Fruit fly (Drosophila melanogaster): ENCODE data around the gene gnu.

The gnu gene

DNA sequence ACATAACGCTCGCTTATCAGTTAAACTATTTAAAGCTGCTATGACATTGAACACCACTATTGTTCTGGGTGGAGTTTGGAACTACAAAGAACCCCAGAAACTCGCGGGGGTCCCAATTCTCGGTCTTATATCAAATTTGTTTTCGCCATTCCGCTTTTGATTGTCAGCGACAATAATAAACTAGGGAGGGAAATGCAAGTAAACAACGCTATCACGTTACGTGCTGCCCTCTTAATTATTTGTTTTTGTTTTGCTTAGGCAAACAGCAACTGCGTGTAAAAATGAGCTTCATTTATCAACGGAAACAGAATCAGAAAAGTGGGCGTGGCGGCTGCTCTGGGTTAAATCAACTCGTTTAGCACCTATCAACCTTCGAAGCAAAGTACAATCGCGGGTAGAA, 23.0 kb downstream of the gnu start:
- TF ChIP-seq CG5204 (GFP tag; optimal IDR thresholded peaks at IDR 0.05) = no peak
- TF ChIP-seq kay (GFP tag; ENCODE audit: borderline replicate concordance) = no peak
- TF ChIP-seq CG14711 (tag; optimal IDR thresholded peaks at IDR 0.05) = peak; percentile 58
- TF ChIP-seq CG7101 (tag; optimal IDR thresholded peaks at IDR 0.05) = peak; percentile 84
- peak; percentile 66 for TF ChIP-seq tj (GFP tag; optimal IDR thresholded peaks at IDR 0.05)
- peak; percentile 85 for TF ChIP-seq CG7045 (GFP tag; optimal IDR thresholded peaks at IDR 0.05)
- peak; percentile 93 for TF ChIP-seq CG12768 (GFP tag; optimal IDR thresholded peaks at IDR 0.05)
- peak; percentile 59 for TF ChIP-seq CG1620 (GFP tag; optimal IDR thresholded peaks at IDR 0.05)
- peak; percentile 69 for TF ChIP-seq CG11617 (GFP tag; optimal IDR thresholded peaks at IDR 0.05)
- peak; percentile 83 for TF ChIP-seq ovo (GFP tag; optimal IDR thresholded peaks at IDR 0.05)
- TF ChIP-seq cnc (optimal IDR thresholded peaks at IDR 0.05) = no peak
- peak; percentile 76 for TF ChIP-seq Crg-1 (GFP tag; optimal IDR thresholded peaks at IDR 0.05)
- TF ChIP-seq Mnt (GFP tag; optimal IDR thresholded peaks at IDR 0.05) = peak; percentile 76
- peak; percentile 41 for TF ChIP-seq toe (GFP tag; optimal IDR thresholded peaks at IDR 0.05)
- TF ChIP-seq pad (GFP tag; optimal IDR thresholded peaks at IDR 0.05) = peak; percentile 55
- TF ChIP-seq bab1 (GFP tag; optimal IDR thresholded peaks at IDR 0.05) = peak; percentile 31
- peak; percentile 85 for TF ChIP-seq CG33017 (tag; optimal IDR thresholded peaks at IDR 0.05)
- no peak for TF ChIP-seq Hr96 (GFP tag; optimal IDR thresholded peaks at IDR 0.05)
- peak; percentile 72 for TF ChIP-seq Clk (GFP tag; optimal IDR thresholded peaks at IDR 0.05)
- TF ChIP-seq cic (GFP tag; optimal IDR thresholded peaks at IDR 0.05) = peak; percentile 97

DNA sequence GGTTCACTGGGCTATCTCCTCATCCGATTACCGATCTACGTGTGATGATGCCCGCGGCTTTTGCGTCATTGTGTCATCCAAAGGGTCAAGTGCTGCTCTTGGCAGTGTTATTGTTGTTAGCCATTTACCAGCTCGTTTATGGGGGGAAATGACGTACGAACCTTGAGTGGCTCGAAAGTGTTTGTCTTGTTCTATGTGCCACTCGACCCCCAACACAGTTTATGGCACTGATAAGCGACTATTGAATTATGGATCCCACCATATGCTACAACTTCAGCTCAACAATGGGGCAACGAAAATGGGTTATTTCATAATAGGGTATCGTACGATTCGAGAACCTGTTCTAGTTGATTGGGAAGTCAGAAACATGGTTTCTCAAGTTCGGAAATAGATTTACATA, 23.9 kb downstream of the gnu start:
- TF ChIP-seq CG7045 (GFP tag; optimal IDR thresholded peaks at IDR 0.05) (no peak), CG12768 (GFP tag; optimal IDR thresholded peaks at IDR 0.05) (no peak), CG33017 (tag; optimal IDR thresholded peaks at IDR 0.05) (no peak), cic (GFP tag; optimal IDR thresholded peaks at IDR 0.05) (peak; percentile 17), CG1620 (GFP tag; optimal IDR thresholded peaks at IDR 0.05) (no peak)

DNA sequence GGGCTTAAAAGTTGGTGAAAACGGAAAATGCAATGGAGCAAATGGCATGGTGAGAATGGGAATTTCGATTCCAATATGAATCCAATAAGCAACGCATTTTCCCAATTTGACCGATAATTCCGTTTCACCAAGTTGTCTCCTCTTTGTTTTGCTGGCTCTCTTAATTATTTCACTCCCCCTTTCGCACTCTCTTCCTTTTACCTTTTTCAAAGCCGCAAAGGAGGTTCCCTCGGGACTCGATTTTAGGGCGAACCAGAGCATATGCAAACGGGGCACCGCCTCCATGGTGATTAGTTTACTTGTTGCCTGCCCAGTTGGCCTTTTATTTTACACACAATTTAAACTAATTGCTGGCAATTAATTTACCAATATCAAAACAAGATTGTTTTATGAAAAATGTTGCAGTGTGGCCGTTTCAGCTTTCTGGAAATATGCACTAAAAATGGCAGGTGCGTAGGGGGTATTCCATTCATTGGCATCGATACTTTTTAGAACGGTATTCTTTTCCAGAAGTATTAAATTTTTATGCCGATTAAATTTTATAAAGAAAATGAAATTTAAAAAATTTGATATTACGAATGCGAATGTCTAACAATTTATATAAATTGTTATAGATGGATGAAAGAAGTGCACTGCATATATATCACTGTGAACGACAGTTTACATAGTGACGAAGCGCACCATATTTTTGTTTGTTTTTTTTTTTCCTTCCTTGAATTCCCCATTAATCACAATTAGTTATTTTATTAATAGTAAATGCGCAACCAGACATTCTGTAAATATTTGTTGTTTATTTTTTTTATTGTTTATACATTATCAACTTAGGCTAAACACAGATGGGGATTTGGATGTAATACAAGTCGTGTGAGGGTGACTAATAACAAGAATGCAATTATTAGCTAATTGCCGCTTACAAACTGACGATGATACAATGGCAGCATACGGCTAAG, 27.2 kb downstream of the gnu start, which contains the start of gene mop:
mop (minus strand) TSS at position 419 of the 950 bp plus-strand sequence.
- TF ChIP-seq cic (GFP tag; optimal IDR thresholded peaks at IDR 0.05) = peak; percentile 4
- TF ChIP-seq CG11617 (GFP tag; optimal IDR thresholded peaks at IDR 0.05) = peak; percentile 57
- TF ChIP-seq CG7045 (GFP tag; optimal IDR thresholded peaks at IDR 0.05) = no peak
- no peak for TF ChIP-seq Crg-1 (GFP tag; optimal IDR thresholded peaks at IDR 0.05)
- peak; percentile 38 for TF ChIP-seq CG7101 (tag; optimal IDR thresholded peaks at IDR 0.05)
- TF ChIP-seq pad (GFP tag; optimal IDR thresholded peaks at IDR 0.05) = no peak
- TF ChIP-seq CG12768 (GFP tag; optimal IDR thresholded peaks at IDR 0.05) = peak; percentile 41
- TF ChIP-seq tj (GFP tag; optimal IDR thresholded peaks at IDR 0.05) = peak; percentile 9
- no peak for TF ChIP-seq CG5204 (GFP tag; optimal IDR thresholded peaks at IDR 0.05)
- TF ChIP-seq CG14711 (tag; optimal IDR thresholded peaks at IDR 0.05) = peak; percentile 22
- no peak for TF ChIP-seq ovo (GFP tag; optimal IDR thresholded peaks at IDR 0.05)
- peak; percentile 39 for TF ChIP-seq Mnt (GFP tag; optimal IDR thresholded peaks at IDR 0.05)
- TF ChIP-seq cnc (optimal IDR thresholded peaks at IDR 0.05) = no peak
- no peak for TF ChIP-seq Clk (GFP tag; optimal IDR thresholded peaks at IDR 0.05)
- TF ChIP-seq CG33017 (tag; optimal IDR thresholded peaks at IDR 0.05) = peak; percentile 25
- peak; percentile 32 for TF ChIP-seq CG1620 (GFP tag; optimal IDR thresholded peaks at IDR 0.05)
- peak; percentile 98 for TF ChIP-seq kay (GFP tag; ENCODE audit: borderline replicate concordance)
- no peak for TF ChIP-seq bab1 (GFP tag; optimal IDR thresholded peaks at IDR 0.05)
- TF ChIP-seq toe (GFP tag; optimal IDR thresholded peaks at IDR 0.05) = no peak
- TF ChIP-seq Hr96 (GFP tag; optimal IDR thresholded peaks at IDR 0.05) = no peak

DNA sequence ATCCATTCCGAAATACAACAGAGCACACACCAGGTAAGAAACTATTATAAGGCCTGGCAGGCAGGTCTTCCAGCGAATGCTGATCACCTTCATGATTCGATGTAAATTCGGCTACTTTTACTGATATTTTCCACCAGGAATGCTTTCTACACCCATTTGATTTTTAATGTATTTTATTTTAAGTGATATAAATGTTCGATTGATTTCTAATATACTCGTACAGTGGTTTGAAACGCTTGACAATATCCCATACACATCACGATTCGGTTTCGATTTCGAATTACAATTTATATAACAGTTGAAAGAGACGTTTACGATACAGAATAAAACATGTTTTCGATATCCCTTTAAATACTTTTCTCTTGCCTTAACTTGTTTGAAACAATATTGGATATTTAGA, 34.0 kb downstream of the gnu start, which contains the start of gene Mgat4b:
Mgat4b (minus strand) TSS at position 101 of the 400 bp plus-strand sequence.
- TF ChIP-seq bab1 (GFP tag; optimal IDR thresholded peaks at IDR 0.05) = no peak
- no peak for TF ChIP-seq Hr96 (GFP tag; optimal IDR thresholded peaks at IDR 0.05)
- TF ChIP-seq CG7045 (GFP tag; optimal IDR thresholded peaks at IDR 0.05) = no peak
- no peak for TF ChIP-seq ovo (GFP tag; optimal IDR thresholded peaks at IDR 0.05)
- TF ChIP-seq CG5204 (GFP tag; optimal IDR thresholded peaks at IDR 0.05) = no peak
- TF ChIP-seq CG14711 (tag; optimal IDR thresholded peaks at IDR 0.05) = no peak
- no peak for TF ChIP-seq CG7101 (tag; optimal IDR thresholded peaks at IDR 0.05)
- no peak for TF ChIP-seq CG12768 (GFP tag; optimal IDR thresholded peaks at IDR 0.05)
- no peak for TF ChIP-seq toe (GFP tag; optimal IDR thresholded peaks at IDR 0.05)
- no peak for TF ChIP-seq kay (GFP tag; ENCODE audit: borderline replicate concordance)
- TF ChIP-seq CG1620 (GFP tag; optimal IDR thresholded peaks at IDR 0.05) = no peak
- TF ChIP-seq CG11617 (GFP tag; optimal IDR thresholded peaks at IDR 0.05) = no peak
- no peak for TF ChIP-seq tj (GFP tag; optimal IDR thresholded peaks at IDR 0.05)
- TF ChIP-seq cic (GFP tag; optimal IDR thresholded peaks at IDR 0.05) = no peak
- TF ChIP-seq Mnt (GFP tag; optimal IDR thresholded peaks at IDR 0.05) = no peak
- TF ChIP-seq pad (GFP tag; optimal IDR thresholded peaks at IDR 0.05) = no peak
- TF ChIP-seq Crg-1 (GFP tag; optimal IDR thresholded peaks at IDR 0.05) = no peak
- TF ChIP-seq CG33017 (tag; optimal IDR thresholded peaks at IDR 0.05) = no peak

DNA sequence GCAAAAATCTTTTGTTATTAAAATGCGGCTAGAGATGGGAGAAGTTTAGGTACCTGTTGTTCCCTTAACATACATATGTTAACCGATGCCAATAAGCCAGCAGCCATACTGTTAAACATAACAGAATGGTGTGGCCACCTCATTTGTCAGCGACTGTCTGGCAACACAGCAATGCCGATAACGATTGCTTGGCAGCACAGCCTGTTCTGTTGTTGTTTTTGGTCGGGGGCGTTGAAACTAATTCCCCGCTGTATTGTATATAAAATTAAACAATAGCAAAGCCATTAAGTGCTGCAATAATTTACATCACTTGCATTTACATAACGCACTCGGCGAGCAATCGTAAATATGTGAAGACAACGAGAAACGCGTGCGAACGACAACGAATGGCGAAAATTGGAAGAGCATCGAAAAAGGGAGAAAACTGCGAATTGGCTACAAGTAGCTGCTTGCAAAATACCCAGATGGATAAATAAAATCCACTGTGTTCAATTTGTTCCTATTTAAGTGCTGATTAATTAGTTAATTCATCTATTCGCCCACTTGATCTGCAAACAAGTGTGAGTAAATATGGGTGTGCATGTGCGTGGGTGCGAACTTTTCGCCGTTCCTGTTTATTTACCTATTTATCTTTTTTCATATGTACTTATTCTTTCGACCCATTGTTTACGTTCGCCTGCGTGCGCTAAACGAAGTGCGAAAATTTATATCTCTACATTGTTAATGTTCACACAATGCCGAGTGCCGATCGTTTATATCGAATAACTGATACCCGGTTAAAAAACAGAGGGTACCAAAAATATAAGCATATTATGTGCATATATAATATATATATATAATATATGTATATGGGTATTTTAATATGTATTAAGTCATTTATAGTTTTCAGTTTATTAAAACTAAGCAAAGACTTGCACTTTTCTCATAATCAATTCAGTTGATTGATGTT, 41.0 kb downstream of the gnu start, which contains the start of the genes Tsen34 and Mgat4a:
Tsen34 (minus strand) TSS at position 8 of the 949 bp plus-strand sequence.
Mgat4a (plus strand) TSS at position 192 of the 949 bp plus-strand sequence.
- TF ChIP-seq cic (GFP tag; optimal IDR thresholded peaks at IDR 0.05) (peak; percentile 72), CG7045 (GFP tag; optimal IDR thresholded peaks at IDR 0.05) (peak; percentile 68), CG7101 (tag; optimal IDR thresholded peaks at IDR 0.05) (peak; percentile 7), cnc (optimal IDR thresholded peaks at IDR 0.05) (no peak), Crg-1 (GFP tag; optimal IDR thresholded peaks at IDR 0.05) (peak; percentile 80), bab1 (GFP tag; optimal IDR thresholded peaks at IDR 0.05) (peak; percentile 65), pad (GFP tag; optimal IDR thresholded peaks at IDR 0.05) (no peak), Mnt (GFP tag; optimal IDR thresholded peaks at IDR 0.05) (peak; percentile 38), CG1620 (GFP tag; optimal IDR thresholded peaks at IDR 0.05) (peak; percentile 54), kay (GFP tag; ENCODE audit: borderline replicate concordance) (no peak), CG12768 (GFP tag; optimal IDR thresholded peaks at IDR 0.05) (peak; percentile 70), CG14711 (tag; optimal IDR thresholded peaks at IDR 0.05) (peak; percentile 16), CG33017 (tag; optimal IDR thresholded peaks at IDR 0.05) (no peak), ovo (GFP tag; optimal IDR thresholded peaks at IDR 0.05) (peak; percentile 38), CG11617 (GFP tag; optimal IDR thresholded peaks at IDR 0.05) (peak; percentile 32), Clk (GFP tag; optimal IDR thresholded peaks at IDR 0.05) (no peak)

Measured in whole organism, adult.